Worm (Caenorhabditis elegans) whole organism, L4 larva: Measurements from ENCODE around the gene mdf-1.
A peak's percentile ranks its signal among the peaks of the same experiment; 100 is the strongest.

Experiments
- D1046.2 ChIP-seq: fragments of 200-800 bp; sonication (Bioruptor generic); IDR thresholded peaks from 2 replicates; pipeline ENCODE4 v1.3.6; 2022; ENCODE audit warnings: missing genetic modification characterization, missing compliant biosample characterization
- F10B5.3 ChIP-seq: sonication (generic microtip); optimal IDR thresholded peaks from 2 replicates; lab custom pipeline; 2016; ENCODE audit warnings: mild to moderate bottlenecking, missing genetic modification characterization, missing compliant biosample characterization
- F37D6.2 ChIP-seq: sonication (generic microtip); optimal IDR thresholded peaks from 2 replicates; lab custom pipeline; 2016; ENCODE audit warnings: mild to moderate bottlenecking, missing genetic modification characterization, missing compliant biosample characterization
- R02D3.7 ChIP-seq: fragments of 150-350 bp; sonication (generic microtip); optimal IDR thresholded peaks from 3 replicates; lab custom pipeline; 2014; ENCODE audit warnings: missing biosample characterization, missing genetic modification characterization
- Y105C5A.15 ChIP-seq: fragments of 200-800 bp; sonication (Bioruptor generic); IDR thresholded peaks from 2 replicates; pipeline ENCODE4 v1.3.6; 2022; ENCODE audit warnings: missing genetic modification characterization, missing compliant biosample characterization
- aha-1 ChIP-seq: fragments of 150-350 bp; peaks from one replicate; lab custom pipeline; 2014; ENCODE audit warnings: missing biosample characterization, missing genetic modification characterization
- attf-4 ChIP-seq: sonication (generic microtip); optimal IDR thresholded peaks from 3 replicates; lab custom pipeline; 2017; ENCODE audit warnings: missing biosample characterization, missing genetic modification characterization
- ceh-20 ChIP-seq: fragments of 200-800 bp; sonication (Bioruptor generic); IDR thresholded peaks from 2 replicates; pipeline ENCODE4 v1.3.6; 2022; ENCODE audit warnings: missing genetic modification reagents, missing genetic modification characterization, missing compliant biosample characterization
- ceh-44 ChIP-seq: fragments of 200-800 bp; sonication (Bioruptor generic); IDR thresholded peaks from 2 replicates; pipeline ENCODE4 v1.3.6; 2022; ENCODE audit warnings: missing genetic modification reagents, missing genetic modification characterization, missing compliant biosample characterization
- ceh-82 ChIP-seq: sonication (generic microtip); optimal IDR thresholded peaks from 2 replicates; lab custom pipeline; 2017; ENCODE audit warnings: missing biosample characterization, missing genetic modification characterization
- daf-16 ChIP-seq, 3 experiments: sonication (generic microtip); optimal IDR thresholded peaks; 2 replicates each; lab custom pipeline; 2016 to 2017; ENCODE audit warnings: missing genetic modification characterization in 3 of 3, missing genetic modification reagents in 3 of 3, mild to moderate bottlenecking in 2 of 3, missing compliant biosample characterization in 2 of 3, missing biosample characterization in 1 of 3, moderate library complexity in 1 of 3
- dmd-6 ChIP-seq: fragments of 200-800 bp; sonication (Bioruptor generic); IDR thresholded peaks from 2 replicates; pipeline ENCODE4 v1.3.6; 2022; ENCODE audit warnings: missing genetic modification reagents, missing genetic modification characterization, missing compliant biosample characterization
- duxl-1 ChIP-seq: sonication (generic microtip); optimal IDR thresholded peaks from 2 replicates; lab custom pipeline; 2016; ENCODE audit warnings: mild to moderate bottlenecking, missing genetic modification characterization, moderate library complexity, missing compliant biosample characterization; ENCODE audit not compliant: poor library complexity
- dve-1 ChIP-seq: sonication (generic microtip); optimal IDR thresholded peaks from 2 replicates; lab custom pipeline; 2017; ENCODE audit warnings: antibody characterized with exemption, mild to moderate bottlenecking, missing genetic modification characterization, missing compliant biosample characterization; ENCODE audit not compliant: insufficient read depth
- egl-43 ChIP-seq: fragments of 200-800 bp; sonication (Bioruptor generic); IDR thresholded peaks from 2 replicates; pipeline ENCODE4 v1.3.6; 2022; ENCODE audit warnings: missing genetic modification reagents, missing genetic modification characterization, missing compliant biosample characterization
- hlh-11 ChIP-seq: fragments of 200-800 bp; sonication (Bioruptor generic); optimal IDR thresholded peaks from 2 replicates; lab custom pipeline; 2018; ENCODE audit warnings: mild to moderate bottlenecking, missing genetic modification characterization, missing compliant biosample characterization
- hlh-30 ChIP-seq: sonication (generic microtip); optimal IDR thresholded peaks from 2 replicates; lab custom pipeline; 2017; ENCODE audit warnings: antibody characterized with exemption, mild to moderate bottlenecking, missing genetic modification characterization, missing compliant biosample characterization; ENCODE audit not compliant: insufficient read depth
- lin-15B ChIP-seq: fragments of 150-350 bp; sonication (generic microtip); optimal IDR thresholded peaks from 3 replicates; lab custom pipeline; 2014; ENCODE audit warnings: missing biosample characterization, missing genetic modification characterization
- lir-3 ChIP-seq: sonication (generic microtip); optimal IDR thresholded peaks from 2 replicates; lab custom pipeline; 2016; ENCODE audit warnings: mild to moderate bottlenecking, missing genetic modification characterization, missing compliant biosample characterization
- lsy-2 ChIP-seq, 2 experiments: fragments of 150-350 bp in 1 of 2; sonication (generic microtip) in 1 of 2; optimal IDR thresholded peaks; 2 replicates each; lab custom pipeline; 2014 to 2017; ENCODE audit warnings: missing biosample characterization in 2 of 2, missing genetic modification characterization in 2 of 2
- madf-9 ChIP-seq: fragments of 200-800 bp; sonication (Bioruptor generic); conservative IDR thresholded peaks from 2 replicates; pipeline ENCODE4 v1.3.6; 2022; ENCODE audit warnings: missing genetic modification reagents, missing genetic modification characterization, missing compliant biosample characterization
- mxl-3 ChIP-seq: fragments of 200-800 bp; sonication (Bioruptor generic); optimal IDR thresholded peaks from 2 replicates; lab custom pipeline; 2018; ENCODE audit warnings: mild to moderate bottlenecking, missing genetic modification characterization, missing compliant biosample characterization
- nhr-11 ChIP-seq: fragments of 150-350 bp; optimal IDR thresholded peaks from 2 replicates; lab custom pipeline; 2014; ENCODE audit warnings: missing biosample characterization, missing genetic modification characterization
- nhr-237 ChIP-seq: sonication (generic microtip); optimal IDR thresholded peaks from 2 replicates; lab custom pipeline; 2017; ENCODE audit warnings: missing biosample characterization, missing genetic modification characterization
- nhr-28 ChIP-seq: fragments of 150-350 bp; optimal IDR thresholded peaks from 2 replicates; lab custom pipeline; 2014; ENCODE audit warnings: missing biosample characterization, missing genetic modification characterization
- nhr-77 ChIP-seq: fragments of 150-350 bp; optimal IDR thresholded peaks from 2 replicates; lab custom pipeline; 2014; ENCODE audit warnings: missing biosample characterization, missing genetic modification characterization
- php-3 ChIP-seq: fragments of 200-800 bp; sonication (Bioruptor generic); IDR thresholded peaks from 2 replicates; pipeline ENCODE4 v1.3.6; 2022; ENCODE audit warnings: missing genetic modification reagents, missing genetic modification characterization, missing compliant biosample characterization
- pqm-1 ChIP-seq: sonication (generic microtip); optimal IDR thresholded peaks from 2 replicates; lab custom pipeline; 2017; ENCODE audit warnings: missing biosample characterization, missing genetic modification characterization
- saeg-2 ChIP-seq: fragments of 200-800 bp; sonication (Bioruptor generic); IDR thresholded peaks from 2 replicates; pipeline ENCODE4 v1.3.6; 2022; ENCODE audit warnings: missing genetic modification reagents, missing genetic modification characterization, missing compliant biosample characterization
- set-16 ChIP-seq: fragments of 200-800 bp; sonication (Bioruptor generic); IDR thresholded peaks from 2 replicates; pipeline ENCODE4 v1.3.6; 2022; ENCODE audit warnings: missing genetic modification reagents, missing genetic modification characterization, missing compliant biosample characterization
- snpc-1.2 ChIP-seq: fragments of 200-800 bp; sonication (Bioruptor generic); IDR thresholded peaks from 2 replicates; pipeline ENCODE4 v1.3.6; 2022; ENCODE audit warnings: missing genetic modification reagents, missing genetic modification characterization, missing compliant biosample characterization
- spr-3 ChIP-seq: fragments of 200-800 bp; sonication (Bioruptor generic); optimal IDR thresholded peaks from 2 replicates; lab custom pipeline; 2018; ENCODE audit warnings: mild to moderate bottlenecking, missing genetic modification characterization, missing compliant biosample characterization
- unc-130 ChIP-seq: sonication (generic microtip); optimal IDR thresholded peaks from 2 replicates; lab custom pipeline; 2016; ENCODE audit warnings: missing genetic modification reagents, missing genetic modification characterization, missing compliant biosample characterization
- unc-39 ChIP-seq: sonication (generic microtip); optimal IDR thresholded peaks from 2 replicates; lab custom pipeline; 2017; ENCODE audit warnings: missing biosample characterization, missing genetic modification characterization
- unc-62 ChIP-seq, 3 experiments: fragments of 150-350 bp in 1 of 3; sonication (generic microtip); optimal IDR thresholded peaks in 2 of 3; peaks in 1 of 3; 1 replicate in 1 of 3; 2 replicates in 2 of 3; lab custom pipeline; 2014 to 2017; ENCODE audit warnings: missing biosample characterization in 3 of 3, missing genetic modification characterization in 3 of 3, missing genetic modification reagents in 3 of 3, missing genotype in 1 of 3
- zag-1 ChIP-seq: fragments of 150-350 bp; optimal IDR thresholded peaks from 2 replicates; lab custom pipeline; 2014; ENCODE audit warnings: missing biosample characterization, missing genetic modification characterization
- zip-11 ChIP-seq: fragments of 200-800 bp; sonication (Bioruptor generic); IDR thresholded peaks from 2 replicates; pipeline ENCODE4 v1.3.6; 2022; ENCODE audit warnings: missing genetic modification characterization, missing compliant biosample characterization

mdf-1 gene

DNA sequence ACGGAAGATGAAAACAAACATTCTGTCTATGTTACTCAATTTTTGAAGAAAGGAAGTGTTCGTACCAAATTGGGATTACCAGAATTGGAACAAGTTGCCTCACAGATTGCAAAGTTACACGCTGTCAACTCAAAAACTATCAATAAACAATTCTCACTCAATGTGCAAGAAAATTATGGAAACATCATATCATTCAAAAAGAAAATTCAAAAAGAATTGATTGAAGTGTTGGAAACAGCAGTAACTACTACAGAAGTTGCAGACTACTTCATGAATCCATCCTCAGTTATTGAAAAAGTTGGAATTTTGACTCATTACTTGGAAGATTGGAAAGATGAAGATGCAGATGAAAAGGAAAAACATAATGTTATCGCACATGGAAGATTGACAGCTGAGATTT lies 16.0 kb downstream of the mdf-1 start:
- no peak for TF ChIP-seq nhr-77
- no peak for TF ChIP-seq attf-4 (tag; lab: Kevin White, UChicago)
- no peak for TF ChIP-seq lin-15B (tag; lab: Kevin White, UChicago)
- TF ChIP-seq aha-1 (tag; lab: Kevin White, UChicago): peak; percentile 96
- no peak for TF ChIP-seq egl-43 (GFP tag; lab: Robert Waterston, UW)
- TF ChIP-seq F10B5.3 (tag; lab: Kevin White, UChicago): no peak
- TF ChIP-seq nhr-11 (tag; lab: Kevin White, UChicago): no peak

DNA sequence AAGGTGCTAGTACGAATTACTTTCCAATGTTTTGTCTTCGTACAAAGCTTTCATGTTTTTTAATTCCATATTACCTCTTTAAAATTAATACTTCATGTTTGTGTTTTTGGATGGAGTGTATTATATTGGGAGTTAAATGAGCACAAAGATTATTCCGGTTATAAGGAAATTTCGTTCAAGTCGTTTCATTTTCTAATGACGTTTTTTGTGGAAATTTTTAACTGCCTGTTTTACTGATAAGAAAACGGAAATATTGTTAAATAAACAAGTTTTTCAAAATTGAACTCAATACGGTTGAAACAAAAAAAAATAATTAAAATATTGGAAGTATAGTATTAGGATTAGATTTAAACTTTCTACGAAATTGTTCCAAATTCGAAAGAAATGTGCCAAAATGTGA lies 16.7 kb downstream of the mdf-1 start:
- TF ChIP-seq lir-3: no peak
- TF ChIP-seq unc-62 (GFP tag; optimal IDR thresholded peaks at IDR 0.05 in 1 of 2; lab: Kevin White, UChicago): peak in 1 of 2 experiments; percentile 16
- TF ChIP-seq unc-62 (tag; optimal IDR thresholded peaks at IDR 0.05; lab: Kevin White, UChicago): no peak
- no peak for TF ChIP-seq aha-1 (tag; lab: Kevin White, UChicago)
- no peak for TF ChIP-seq zip-11
- peak; percentile 38 for TF ChIP-seq dmd-6 (GFP tag; lab: Robert Waterston, UW)
- peak; percentile 4 for TF ChIP-seq pqm-1
- no peak for TF ChIP-seq nhr-11 (tag; lab: Kevin White, UChicago)
- no peak for TF ChIP-seq nhr-237
- TF ChIP-seq daf-16 (GFP tag; optimal IDR thresholded peaks at IDR 0.05; lab: Kevin White, UChicago): no peak
- peak; percentile 39 for TF ChIP-seq daf-16 (tag; optimal IDR thresholded peaks at IDR 0.05; lab: Kevin White, UChicago)
- TF ChIP-seq nhr-77: peak; percentile 57
- TF ChIP-seq nhr-28 (tag; lab: Kevin White, UChicago): peak; percentile 42
- TF ChIP-seq duxl-1 (tag; lab: Kevin White, UChicago): no peak
- no peak for TF ChIP-seq unc-39 (tag; lab: Kevin White, UChicago)
- no peak for TF ChIP-seq mxl-3 (GFP tag; lab: Kevin White, UChicago)
- TF ChIP-seq dve-1 (tag; lab: Kevin White, UChicago): no peak

DNA sequence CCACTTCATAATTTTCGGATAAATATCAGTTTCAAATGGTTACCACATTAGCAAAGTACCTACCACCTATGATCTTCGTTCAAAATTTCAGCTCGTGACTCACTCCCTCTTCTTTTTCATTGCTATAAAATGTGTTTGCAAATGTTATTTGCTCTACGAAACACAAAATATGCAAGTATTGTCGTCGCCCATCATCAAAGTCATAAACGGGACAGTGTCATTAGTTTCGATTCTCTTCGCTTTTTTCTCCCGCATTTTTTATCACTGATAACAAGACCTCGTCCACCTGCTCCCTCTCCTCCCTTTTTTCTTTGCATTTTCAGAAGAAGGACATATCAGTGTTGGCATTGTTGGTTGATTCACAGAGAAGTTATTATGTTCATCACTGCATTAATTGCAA lies 17.6 kb downstream of the mdf-1 start, which contains the start of gene C50F4.1:
Gene C50F4.1, plus strand, starts transcription at position 324 of the 400 bp plus-strand sequence.
- TF ChIP-seq spr-3 (GFP tag; lab: Kevin White, UChicago) (no peak), madf-9 (GFP tag; lab: Robert Waterston, UW) (no peak), unc-62 (GFP tag; optimal IDR thresholded peaks at IDR 0.05 in 1 of 2; lab: Kevin White, UChicago) (peak in 1 of 2 experiments; percentile 88), unc-62 (tag; optimal IDR thresholded peaks at IDR 0.05; lab: Kevin White, UChicago) (no peak), hlh-30 (tag; lab: Kevin White, UChicago) (peak; percentile 45), nhr-28 (tag; lab: Kevin White, UChicago) (peak; percentile 82), daf-16 (GFP tag; optimal IDR thresholded peaks at IDR 0.05; lab: Kevin White, UChicago) (no peak), daf-16 (tag; optimal IDR thresholded peaks at IDR 0.05; lab: Kevin White, UChicago) (peak; percentile 49), R02D3.7 (no peak), F37D6.2 (no peak), zag-1 (tag; lab: Kevin White, UChicago) (no peak), Y105C5A.15 (no peak), set-16 (no peak), ceh-44 (GFP tag; lab: Robert Waterston, UW) (no peak), unc-39 (tag; lab: Kevin White, UChicago) (no peak), php-3 (GFP tag; lab: Robert Waterston, UW) (peak; percentile 86), dmd-6 (GFP tag; lab: Robert Waterston, UW) (peak; percentile 83), hlh-11 (tag; lab: Kevin White, UChicago) (peak; percentile 69), mxl-3 (GFP tag; lab: Kevin White, UChicago) (peak; percentile 51), nhr-77 (peak; percentile 51), snpc-1.2 (GFP tag; lab: Robert Waterston, UW) (no peak), ceh-20 (GFP tag; lab: Robert Waterston, UW) (no peak), lsy-2 (tag; optimal IDR thresholded peaks at IDR 0.05; lab: Kevin White, UChicago) (no peak), ceh-82 (no peak), pqm-1 (peak; percentile 91), saeg-2 (GFP tag; lab: Robert Waterston, UW) (no peak), dve-1 (tag; lab: Kevin White, UChicago) (no peak), unc-130 (GFP tag; lab: Kevin White, UChicago) (no peak), D1046.2 (GFP tag; lab: Robert Waterston, UW) (no peak)
